Fruit fly (Drosophila melanogaster) Kc167 (cell line): Measurements from ENCODE around the gene Ada2a.
A peak's percentile ranks its signal among the peaks of the same experiment; 100 is the strongest.

Source experiments
- Myc ChIP-seq: fragments of >200 bp; optimal IDR thresholded peaks from 2 replicates; lab custom pipeline; 2017; ENCODE audit warnings: missing external identifiers
- Sin3A ChIP-seq: fragments of >200 bp; optimal IDR thresholded peaks from 2 replicates; lab custom pipeline; 2018; ENCODE audit warnings: missing external identifiers
- h ChIP-seq: fragments of >200 bp; optimal IDR thresholded peaks from 3 replicates; lab custom pipeline; 2018; ENCODE audit warnings: missing external identifiers
- insv ChIP-seq: fragments of >200 bp; optimal IDR thresholded peaks from 3 replicates; lab custom pipeline; 2018; ENCODE audit warnings: missing external identifiers
- psq ChIP-seq: fragments of >200 bp; optimal IDR thresholded peaks from 2 replicates; lab custom pipeline; 2017; ENCODE audit warnings: missing external identifiers
- ttk ChIP-seq: sonication (Bioruptor generic); optimal IDR thresholded peaks from 2 replicates; lab custom pipeline; 2017; ENCODE audit warnings: missing external identifiers

Ada2a gene

dm6 chr3R:18269744-18270348 lies 14.6 kb upstream of the Ada2a start:
- TF ChIP-seq psq (no peak), h (lab: Kevin White, UChicago) (no peak), Myc (lab: Kevin White, UChicago) (no peak), ttk (lab: Kevin White, UChicago) (no peak), insv (lab: Kevin White, UChicago) (no peak), Sin3A (no peak)

dm6 chr3R:18267489-18267888 lies 12.2 kb upstream of the Ada2a start, which contains the start of gene CG18599:
Gene CG18599, plus strand, starts transcription at chr3R:18267789.
- TF ChIP-seq insv (lab: Kevin White, UChicago), result no peak
- no peak for TF ChIP-seq psq
- TF ChIP-seq h (lab: Kevin White, UChicago), result no peak
- no peak for TF ChIP-seq ttk (lab: Kevin White, UChicago)
- TF ChIP-seq Sin3A, result no peak
- no peak for TF ChIP-seq Myc (lab: Kevin White, UChicago)

- TF ChIP-seq Myc (lab: Kevin White, UChicago), result no peak
- no peak for TF ChIP-seq insv (lab: Kevin White, UChicago)
- no peak for TF ChIP-seq h (lab: Kevin White, UChicago)
- TF ChIP-seq psq, result no peak
- TF ChIP-seq Sin3A, result no peak
- TF ChIP-seq ttk (lab: Kevin White, UChicago), result no peak
Measured at dm6 chr3R:18266665-18267064, 11.4 kb upstream of the Ada2a start.

DNA sequence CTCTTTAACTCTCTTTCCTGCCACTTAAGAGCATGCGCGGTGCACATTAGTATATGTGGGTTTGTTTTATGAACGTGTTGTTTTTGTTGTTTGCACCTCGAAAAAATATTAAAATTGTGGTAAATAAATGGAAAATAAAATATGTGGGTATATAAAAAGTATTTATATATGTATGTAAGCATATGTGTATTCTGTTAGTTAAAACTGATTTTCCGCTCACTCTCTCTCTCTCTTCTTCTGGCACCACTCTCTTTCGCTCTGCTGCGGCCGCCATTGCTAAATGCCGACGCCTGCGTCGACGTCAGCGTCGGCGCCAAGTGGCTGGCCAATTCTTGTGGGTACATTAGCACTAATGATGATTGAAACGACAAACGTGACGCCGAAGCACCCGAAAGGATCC lies 10.0 kb upstream of the Ada2a start:
- TF ChIP-seq ttk (lab: Kevin White, UChicago), result no peak
- no peak for TF ChIP-seq psq
- no peak for TF ChIP-seq insv (lab: Kevin White, UChicago)
- TF ChIP-seq Sin3A, result no peak
- TF ChIP-seq h (lab: Kevin White, UChicago), result no peak
- TF ChIP-seq Myc (lab: Kevin White, UChicago), result no peak

dm6 chr3R:18261602-18262001 lies 6.3 kb upstream of the Ada2a start:
- no peak for TF ChIP-seq ttk (lab: Kevin White, UChicago)

DNA sequence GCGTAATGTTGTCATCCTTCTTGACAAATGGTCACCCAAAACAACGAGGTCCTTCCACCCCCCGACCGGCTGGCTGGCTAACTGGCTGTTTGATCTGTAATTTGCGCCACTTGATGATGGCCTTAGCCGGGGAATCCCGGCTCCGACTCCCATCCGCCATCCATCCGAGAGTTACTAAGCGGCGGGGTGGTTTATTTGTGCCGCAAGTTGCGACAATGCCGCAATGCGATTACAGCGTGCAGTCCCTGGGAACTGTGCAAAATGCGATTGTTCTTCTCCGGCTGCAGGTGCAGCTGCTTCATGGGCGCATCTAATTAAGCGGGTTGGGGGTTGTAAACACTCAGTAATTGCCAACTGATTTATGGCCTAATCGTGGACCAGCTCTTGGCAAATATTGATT lies 4.7 kb upstream of the Ada2a start:
- no peak for TF ChIP-seq Myc (lab: Kevin White, UChicago)
- TF ChIP-seq insv (lab: Kevin White, UChicago), result no peak

dm6 chr3R:18252578-18252977 lies 2.7 kb downstream of the Ada2a start, which contains the start of gene CG12320:
Gene CG12320, minus strand, starts transcription at chr3R:18252734.
- TF ChIP-seq insv (lab: Kevin White, UChicago), result no peak
- TF ChIP-seq Myc (lab: Kevin White, UChicago), result no peak

- TF ChIP-seq insv (lab: Kevin White, UChicago) (no peak), Myc (lab: Kevin White, UChicago) (no peak), ttk (lab: Kevin White, UChicago) (peak; percentile 92)
Measured at dm6 chr3R:18251876-18252275, 3.4 kb downstream of the Ada2a start.

DNA sequence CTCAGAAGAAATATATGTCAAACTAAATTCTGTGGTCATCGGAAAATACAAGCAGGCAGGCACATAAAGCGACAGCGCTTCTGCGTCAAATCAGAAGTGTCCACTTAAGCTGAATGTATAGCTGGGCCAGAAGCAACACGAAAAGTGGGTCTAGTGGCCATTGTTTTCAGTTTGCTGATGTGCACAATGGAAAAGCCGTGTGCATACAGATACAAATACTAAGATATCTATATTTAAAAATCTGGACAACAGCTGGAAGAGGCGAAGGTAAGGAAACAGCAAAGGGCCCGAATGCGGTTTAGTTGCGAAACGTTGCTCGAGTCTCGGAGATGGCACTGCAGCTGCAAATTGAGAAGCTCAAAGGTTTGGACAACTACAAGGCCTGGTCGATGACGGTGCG lies 4.5 kb downstream of the Ada2a start, which contains the start of gene CG18598:
Gene CG18598 (plus strand): TSS at position 301 of the 400 bp plus-strand sequence.
- TF ChIP-seq insv (lab: Kevin White, UChicago) (no peak), h (lab: Kevin White, UChicago) (no peak), Sin3A (no peak), ttk (lab: Kevin White, UChicago) (no peak), Myc (lab: Kevin White, UChicago) (no peak), psq (no peak)

DNA sequence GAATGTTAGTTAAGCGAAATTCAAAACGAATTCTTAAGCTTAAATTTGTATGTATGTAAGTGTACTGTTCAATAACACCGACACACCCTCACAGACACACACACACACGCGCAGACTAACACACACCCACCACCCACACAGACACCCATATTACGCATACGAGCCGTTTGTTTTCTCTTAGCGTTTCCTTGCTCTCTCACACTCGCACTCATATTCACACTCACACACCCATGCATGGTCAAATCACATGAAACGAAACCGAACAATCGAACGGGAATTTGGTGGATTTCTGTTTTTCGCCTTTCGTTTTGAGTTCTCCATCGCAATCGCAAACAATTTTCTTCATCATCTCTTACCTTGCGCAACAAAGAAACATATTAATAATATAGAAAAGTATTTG lies 6.0 kb downstream of the Ada2a start:
- no peak for TF ChIP-seq Myc (lab: Kevin White, UChicago)
- no peak for TF ChIP-seq insv (lab: Kevin White, UChicago)
- TF ChIP-seq h (lab: Kevin White, UChicago), result no peak
- TF ChIP-seq Sin3A, result no peak
- no peak for TF ChIP-seq psq
- TF ChIP-seq ttk (lab: Kevin White, UChicago), result no peak

DNA sequence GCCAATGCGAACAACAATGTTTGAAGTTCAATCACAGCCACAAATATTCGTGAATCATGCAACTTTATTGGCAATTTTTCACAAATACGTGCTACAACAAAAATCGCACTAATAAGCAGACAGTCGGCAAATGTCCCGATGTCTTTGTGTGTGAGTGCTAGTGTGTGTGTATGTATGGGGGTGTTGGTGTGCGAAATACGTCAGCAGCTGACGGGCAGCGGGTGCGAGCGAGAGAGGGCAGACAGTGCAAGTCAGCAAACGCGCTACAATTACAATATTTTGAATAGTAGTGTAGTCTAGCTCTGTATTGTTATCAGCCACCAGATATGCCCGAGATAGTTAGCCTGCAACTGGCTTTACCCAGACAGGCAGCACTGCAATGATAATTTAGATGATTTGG lies 9.2 kb downstream of the Ada2a start:
- no peak for TF ChIP-seq Myc (lab: Kevin White, UChicago)
- no peak for TF ChIP-seq Sin3A

DNA sequence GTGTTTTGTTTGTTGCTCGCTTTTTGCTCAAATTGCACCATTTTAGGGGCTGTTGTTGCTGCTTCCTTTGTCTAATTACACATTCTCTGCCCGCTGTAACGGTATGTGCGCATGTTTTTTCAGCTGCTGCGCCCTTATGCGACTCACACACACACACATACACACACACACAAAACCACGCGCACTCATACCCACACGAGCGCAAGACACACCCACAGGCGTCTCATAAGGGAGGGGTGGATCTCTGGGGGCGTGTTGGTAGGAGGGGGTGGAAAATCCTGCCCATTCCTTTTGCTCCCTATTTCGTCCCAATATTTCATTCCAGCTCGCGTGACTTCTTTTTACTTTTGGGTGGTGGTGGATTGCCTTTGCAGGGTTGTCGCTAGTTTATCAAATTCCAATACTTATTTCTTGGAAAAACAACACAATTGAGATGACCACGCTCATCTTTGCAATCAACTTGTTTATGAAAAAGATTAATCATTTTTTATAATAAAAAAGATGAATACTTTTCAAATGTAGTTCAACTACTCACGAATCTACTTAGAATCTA lies 10.2 kb downstream of the Ada2a start:
- TF ChIP-seq Myc (lab: Kevin White, UChicago) (no peak), ttk (lab: Kevin White, UChicago) (no peak), h (lab: Kevin White, UChicago) (no peak), insv (lab: Kevin White, UChicago) (no peak), psq (no peak)

dm6 chr3R:18244171-18245043 lies 10.9 kb downstream of the Ada2a start:
- TF ChIP-seq Sin3A (no peak), Myc (lab: Kevin White, UChicago) (no peak), h (lab: Kevin White, UChicago) (no peak), ttk (lab: Kevin White, UChicago) (no peak), psq (no peak), insv (lab: Kevin White, UChicago) (no peak)
